Worm (Caenorhabditis elegans): ENCODE measurements around the gene T22G5.1.

- TF ChIP-seq nhr-6 (tag; optimal IDR thresholded peaks at IDR 0.05) (no peak), fos-1 (tag; optimal IDR thresholded peaks at IDR 0.05) (no peak), tag-97 (GFP tag; IDR thresholded peaks at IDR 0.05) (no peak), lin-29 (GFP tag; IDR thresholded peaks at IDR 0.05) (no peak), ceh-82 (tag; optimal IDR thresholded peaks at IDR 0.05) (no peak), zfp-3 (GFP tag; conservative IDR thresholded peaks at IDR 0.05) (no peak), F44E2.7 (GFP tag; IDR thresholded peaks at IDR 0.05) (no peak), spr-3 (GFP tag; optimal IDR thresholded peaks at IDR 0.05) (no peak), aly-2 (tag; optimal IDR thresholded peaks at IDR 0.05) (no peak)
Observed at ce11 chrV:13856376-13856775, 20.3 kb upstream of the T22G5.1 start, which contains the start of gene srx-134.

All from whole organism, L4 larva.